Worm (Caenorhabditis elegans) whole organism, L4 larva: ENCODE results near the gene cyp-31A2.

Source experiments
- ceh-20 ChIP-seq: fragments of 200-800 bp; sonication (Bioruptor generic); IDR thresholded peaks from 2 replicates; pipeline ENCODE4 v1.3.6; 2022; ENCODE audit warnings: missing genetic modification reagents, missing genetic modification characterization, missing compliant biosample characterization
- ceh-82 ChIP-seq: sonication (generic microtip); optimal IDR thresholded peaks from 2 replicates; lab custom pipeline; 2017; ENCODE audit warnings: missing biosample characterization, missing genetic modification characterization
- egl-27 ChIP-seq: sonication (generic microtip); optimal IDR thresholded peaks from 3 replicates; lab custom pipeline; 2017; ENCODE audit warnings: missing biosample characterization, missing genetic modification reagents, missing genetic modification characterization
- lin-15B ChIP-seq: fragments of 150-350 bp; sonication (generic microtip); optimal IDR thresholded peaks from 3 replicates; lab custom pipeline; 2014; ENCODE audit warnings: missing biosample characterization, missing genetic modification characterization
- nhr-11 ChIP-seq: fragments of 150-350 bp; optimal IDR thresholded peaks from 2 replicates; lab custom pipeline; 2014; ENCODE audit warnings: missing biosample characterization, missing genetic modification characterization
- nhr-237 ChIP-seq: sonication (generic microtip); optimal IDR thresholded peaks from 2 replicates; lab custom pipeline; 2017; ENCODE audit warnings: missing biosample characterization, missing genetic modification characterization
- php-3 ChIP-seq: fragments of 200-800 bp; sonication (Bioruptor generic); IDR thresholded peaks from 2 replicates; pipeline ENCODE4 v1.3.6; 2022; ENCODE audit warnings: missing genetic modification reagents, missing genetic modification characterization, missing compliant biosample characterization
- spr-3 ChIP-seq: fragments of 200-800 bp; sonication (Bioruptor generic); optimal IDR thresholded peaks from 2 replicates; lab custom pipeline; 2018; ENCODE audit warnings: mild to moderate bottlenecking, missing genetic modification characterization, missing compliant biosample characterization
- ztf-11 ChIP-seq: fragments of 150-350 bp; optimal IDR thresholded peaks from 2 replicates; lab custom pipeline; 2014; ENCODE audit warnings: missing biosample characterization, missing genetic modification characterization

- no peak for TF ChIP-seq php-3 (GFP tag; lab: Robert Waterston, UW)
- no peak for TF ChIP-seq ztf-11 (tag; lab: Kevin White, UChicago)
- TF ChIP-seq lin-15B (tag; lab: Kevin White, UChicago): no peak
- no peak for TF ChIP-seq spr-3 (GFP tag; lab: Kevin White, UChicago)
- TF ChIP-seq ceh-20 (GFP tag; lab: Robert Waterston, UW): no peak
- no peak for TF ChIP-seq nhr-237
- no peak for TF ChIP-seq nhr-11 (tag; lab: Kevin White, UChicago)
- no peak for TF ChIP-seq ceh-82 (tag; lab: Kevin White, UChicago)
- TF ChIP-seq egl-27: no peak
These were observed 11.2 kb downstream of the cyp-31A2 start, which contains the start of gene F22B3.10 for ce11 chrIV:11414920-11415319.
